Worm (Caenorhabditis elegans): ENCODE data around the gene taf-6.2.
A peak's percentile ranks its signal among the peaks of the same experiment; 100 is the strongest.

Gene taf-6.2

ce11 chrIV:3725845-3726244 is 31.3 kb upstream of the taf-6.2 start, which contains the start of gene smgl-2:
smgl-2 (plus strand) TSS chrIV:3726164.
- TF ChIP-seq unc-55 (GFP tag; optimal IDR thresholded peaks at IDR 0.05) (peak; percentile 62), ceh-24 (tag; optimal IDR thresholded peaks at IDR 0.05) (no peak), hlh-30 (tag; optimal IDR thresholded peaks at IDR 0.05; ENCODE audit: insufficient read depth) (no peak), elt-4 (tag; optimal IDR thresholded peaks at IDR 0.05) (no peak), ztf-16 (tag; optimal IDR thresholded peaks at IDR 0.05) (no peak), pqm-1 (tag; optimal IDR thresholded peaks at IDR 0.05) (no peak), ets-4 (tag; optimal IDR thresholded peaks at IDR 0.05) (no peak), npax-4 (tag; optimal IDR thresholded peaks at IDR 0.05) (no peak), gmeb-2 (tag; optimal IDR thresholded peaks at IDR 0.05) (no peak), sox-4 (tag; optimal IDR thresholded peaks at IDR 0.05) (no peak), unc-42 (tag; optimal IDR thresholded peaks at IDR 0.05) (peak; percentile 7), odd-2 (tag; optimal IDR thresholded peaks at IDR 0.05) (no peak), K09A11.1 (tag; optimal IDR thresholded peaks at IDR 0.05; ENCODE audit: insufficient read depth) (no peak), ceh-2 (tag; optimal IDR thresholded peaks at IDR 0.05) (no peak), ceh-22 (tag; optimal IDR thresholded peaks at IDR 0.05) (no peak), che-1 (tag; optimal IDR thresholded peaks at IDR 0.05) (no peak), sox-2 (GFP tag; IDR thresholded peaks at IDR 0.05) (no peak), T23F11.4 (GFP tag; optimal IDR thresholded peaks at IDR 0.05) (no peak), nfya-1 (tag; optimal IDR thresholded peaks at IDR 0.05) (peak; percentile 68)

ce11 chrIV:3725361-3725760 is 30.8 kb upstream of the taf-6.2 start, which contains the start of gene Y37E11AM.2:
Y37E11AM.2 (minus strand) TSS chrIV:3725461.
- TF ChIP-seq sox-2 (GFP tag; IDR thresholded peaks at IDR 0.05) (no peak), T23F11.4 (GFP tag; optimal IDR thresholded peaks at IDR 0.05) (no peak), fax-1 (tag; optimal IDR thresholded peaks at IDR 0.05) (no peak), hlh-30 (tag; optimal IDR thresholded peaks at IDR 0.05; ENCODE audit: insufficient read depth) (no peak), unc-42 (tag; optimal IDR thresholded peaks at IDR 0.05) (no peak), pqm-1 (tag; optimal IDR thresholded peaks at IDR 0.05) (no peak), F13H6.1 (tag; optimal IDR thresholded peaks at IDR 0.05) (no peak), lim-6 (tag; optimal IDR thresholded peaks at IDR 0.05) (no peak), ztf-16 (tag; optimal IDR thresholded peaks at IDR 0.05) (no peak), nhr-11 (tag; optimal IDR thresholded peaks at IDR 0.05) (no peak), ceh-31 (tag; optimal IDR thresholded peaks at IDR 0.05) (no peak)

ce11 chrIV:3722690-3723089 is 28.2 kb upstream of the taf-6.2 start, which contains the start of gene Y37E11AM.4:
Y37E11AM.4 (minus strand) TSS chrIV:3722790.
- TF ChIP-seq hlh-8 (tag; optimal IDR thresholded peaks at IDR 0.05) (no peak), ceh-9 (tag; optimal IDR thresholded peaks at IDR 0.05) (no peak), ceh-30 (tag; optimal IDR thresholded peaks at IDR 0.05) (no peak), ama-1 (optimal IDR thresholded peaks at IDR 0.05) (no peak), fax-1 (tag; optimal IDR thresholded peaks at IDR 0.05) (no peak), pha-2 (tag; optimal IDR thresholded peaks at IDR 0.05) (no peak), elt-2 (tag; optimal IDR thresholded peaks at IDR 0.05) (no peak), fkh-10 (GFP tag; optimal IDR thresholded peaks at IDR 0.05) (no peak), eyg-1 (tag; optimal IDR thresholded peaks at IDR 0.05) (no peak), che-1 (tag; optimal IDR thresholded peaks at IDR 0.05) (no peak), ceh-34 (tag; optimal IDR thresholded peaks at IDR 0.05) (no peak)

ce11 chrIV:3721973-3722372 is 27.4 kb upstream of the taf-6.2 start:
- no peak for TF ChIP-seq dve-1 (tag; optimal IDR thresholded peaks at IDR 0.05)
- TF ChIP-seq syd-9 (tag; optimal IDR thresholded peaks at IDR 0.05): no peak
- no peak for TF ChIP-seq pros-1 (tag; optimal IDR thresholded peaks at IDR 0.05)
- TF ChIP-seq elt-2 (tag; optimal IDR thresholded peaks at IDR 0.05): peak; percentile 52

- no peak for TF ChIP-seq dmd-4 (tag; optimal IDR thresholded peaks at IDR 0.05; ENCODE audit: borderline replicate concordance)
- TF ChIP-seq F13H6.1 (tag; optimal IDR thresholded peaks at IDR 0.05): no peak
- TF ChIP-seq nfya-1 (tag; optimal IDR thresholded peaks at IDR 0.05): no peak
- TF ChIP-seq ceh-6 (GFP tag; optimal IDR thresholded peaks at IDR 0.05): no peak
- TF ChIP-seq K02D7.2 (tag; optimal IDR thresholded peaks at IDR 0.05): no peak
- no peak for TF ChIP-seq nhr-232 (tag; optimal IDR thresholded peaks at IDR 0.05)
- TF ChIP-seq unc-42 (tag; optimal IDR thresholded peaks at IDR 0.05): no peak
- no peak for TF ChIP-seq syd-9 (tag; optimal IDR thresholded peaks at IDR 0.05)
- TF ChIP-seq eyg-1 (tag; optimal IDR thresholded peaks at IDR 0.05): no peak
- no peak for TF ChIP-seq npax-4 (tag; optimal IDR thresholded peaks at IDR 0.05)
- TF ChIP-seq fkh-6 (tag; optimal IDR thresholded peaks at IDR 0.05): no peak
- no peak for TF ChIP-seq K09A11.1 (tag; optimal IDR thresholded peaks at IDR 0.05; ENCODE audit: insufficient read depth)
- no peak for TF ChIP-seq elt-2 (tag; optimal IDR thresholded peaks at IDR 0.05)
- no peak for TF ChIP-seq ttx-3 (tag; optimal IDR thresholded peaks at IDR 0.05)
- no peak for TF ChIP-seq che-1 (tag; optimal IDR thresholded peaks at IDR 0.05)
- no peak for TF ChIP-seq tbx-2 (tag; optimal IDR thresholded peaks at IDR 0.05)
- no peak for TF ChIP-seq ceh-24 (tag; optimal IDR thresholded peaks at IDR 0.05)
- TF ChIP-seq fkh-10 (GFP tag; optimal IDR thresholded peaks at IDR 0.05): no peak
- TF ChIP-seq fax-1 (tag; optimal IDR thresholded peaks at IDR 0.05): no peak
- no peak for TF ChIP-seq elt-4 (tag; optimal IDR thresholded peaks at IDR 0.05)
Observed at ce11 chrIV:3720644-3721043, 26.1 kb upstream of the taf-6.2 start.
